Fruit fly (Drosophila melanogaster) whole organism, embryonic: ENCODE measurements around the gene IRSp53.

Experiments used
- Atf6 ChIP-seq: fragments of 200-800 bp; sonication (Bioruptor generic); IDR thresholded peaks from 2 replicates; pipeline ENCODE4 v1.3.6; 2022; ENCODE audit warnings: missing biosample characterization, missing genetic modification characterization
- Awh ChIP-seq: fragments of 200-800 bp; sonication (Bioruptor generic); IDR thresholded peaks from 2 replicates; pipeline ENCODE4, ENCODE4 v1.3.6; 2022; ENCODE audit warnings: missing biosample characterization, missing genetic modification characterization
- BEAF-32 ChIP-seq: fragments of 200-800 bp; sonication (Bioruptor generic); optimal IDR thresholded peaks from 3 replicates; lab custom pipeline; 2017; ENCODE audit warnings: missing biosample characterization, missing genetic modification characterization, mild to moderate bottlenecking, moderate library complexity, missing genetic modification reagents
- Blimp-1 ChIP-seq: fragments of 200-800 bp; sonication (Bioruptor generic); optimal IDR thresholded peaks from 3 replicates; lab custom pipeline; 2018; ENCODE audit warnings: missing biosample characterization, missing genetic modification characterization, mild to moderate bottlenecking, moderate library complexity, missing genetic modification reagents
- C15 ChIP-seq: fragments of 200-800 bp; sonication (Bioruptor generic); IDR thresholded peaks from 3 replicates; pipeline ENCODE4 v1.3.6; 2022; ENCODE audit warnings: missing biosample characterization, missing genetic modification characterization
- CG10147 ChIP-seq: fragments of 200-800 bp; sonication (Bioruptor generic); optimal IDR thresholded peaks from 2 replicates; lab custom pipeline; 2019; ENCODE audit warnings: missing biosample characterization, mild to moderate bottlenecking, missing genetic modification characterization, moderate library complexity
- CG11247 ChIP-seq: fragments of 200-800 bp; sonication (Bioruptor generic); IDR thresholded peaks from 2 replicates; pipeline ENCODE4 v1.3.6; 2022; ENCODE audit warnings: missing biosample characterization, missing genetic modification characterization
- CG15011 ChIP-seq: fragments of 200-800 bp; sonication (Bioruptor generic); optimal IDR thresholded peaks from 3 replicates; lab custom pipeline; 2018; ENCODE audit warnings: missing biosample characterization, mild to moderate bottlenecking, missing genetic modification characterization
- CG15479 ChIP-seq: fragments of 200-800 bp; sonication (Bioruptor generic); optimal IDR thresholded peaks from 3 replicates; lab custom pipeline; 2019; ENCODE audit warnings: missing biosample characterization, mild to moderate bottlenecking, missing genetic modification characterization, moderate library complexity
- CG1602 ChIP-seq: fragments of 200-800 bp; sonication (Bioruptor generic); optimal IDR thresholded peaks from 3 replicates; lab custom pipeline; 2016; ENCODE audit warnings: missing biosample characterization, missing genetic modification characterization
- CG16813 ChIP-seq: fragments of 200-800 bp; sonication (Bioruptor generic); IDR thresholded peaks from 3 replicates; pipeline ENCODE4 v1.3.6; 2022; ENCODE audit warnings: missing biosample characterization, missing genetic modification characterization; ENCODE audit not compliant: partially characterized antibody
- CG17361 ChIP-seq: fragments of 200-800 bp; sonication (Bioruptor generic); IDR thresholded peaks from 3 replicates; pipeline ENCODE4 v1.3.6; 2022; ENCODE audit warnings: missing biosample characterization, missing genetic modification characterization
- CG1792 ChIP-seq: fragments of 200-800 bp; sonication (Bioruptor generic); optimal IDR thresholded peaks from 2 replicates; lab custom pipeline; 2016; ENCODE audit warnings: missing biosample characterization, missing genetic modification characterization
- CG18619 ChIP-seq: fragments of 200-800 bp; sonication (Bioruptor generic); optimal IDR thresholded peaks from 3 replicates; lab custom pipeline; 2017; ENCODE audit warnings: missing biosample characterization, mild to moderate bottlenecking, missing genetic modification characterization
- CG2712 ChIP-seq: fragments of 200-800 bp; optimal IDR thresholded peaks from 3 replicates; lab custom pipeline; 2019; ENCODE audit warnings: missing biosample characterization, mild to moderate bottlenecking, missing genetic modification characterization, moderate library complexity
- CG31224 ChIP-seq: fragments of 200-800 bp; sonication (Bioruptor generic); IDR thresholded peaks from 2 replicates; pipeline ENCODE4 v1.3.6; 2022; ENCODE audit warnings: missing biosample characterization, missing genetic modification characterization
- CG32767 ChIP-seq: fragments of 200-800 bp; sonication (Bioruptor generic); IDR thresholded peaks from 2 replicates; pipeline ENCODE4 v1.3.6; 2022; ENCODE audit warnings: missing biosample characterization, missing genetic modification characterization
- CG4328 ChIP-seq: fragments of 200-800 bp; sonication (Bioruptor generic); optimal IDR thresholded peaks from 3 replicates; lab custom pipeline; 2017; ENCODE audit warnings: missing biosample characterization, missing genetic modification reagents, missing genetic modification characterization
- CG7357 ChIP-seq: fragments of 200-800 bp; sonication (Bioruptor generic); IDR thresholded peaks from 3 replicates; pipeline ENCODE4 v1.3.6; 2022; ENCODE audit warnings: missing biosample characterization, missing genetic modification characterization
- CG7745 ChIP-seq: fragments of 200-800 bp; sonication (Bioruptor generic); optimal IDR thresholded peaks from 2 replicates; lab custom pipeline; 2018; ENCODE audit warnings: missing biosample characterization, mild to moderate bottlenecking, missing genetic modification characterization, moderate library complexity
- CrebB ChIP-seq: fragments of 200-800 bp; sonication (Bioruptor generic); optimal IDR thresholded peaks from 3 replicates; lab custom pipeline; 2018; ENCODE audit warnings: missing biosample characterization, mild to moderate bottlenecking, missing genetic modification characterization
- D19B ChIP-seq: fragments of 200-800 bp; sonication (Bioruptor generic); optimal IDR thresholded peaks from 2 replicates; lab custom pipeline; 2017; ENCODE audit warnings: missing biosample characterization, mild to moderate bottlenecking, missing genetic modification characterization
- Dek ChIP-seq: fragments of 200-800 bp; sonication (Bioruptor generic); optimal IDR thresholded peaks from 3 replicates; lab custom pipeline; 2019; ENCODE audit warnings: missing biosample characterization, mild to moderate bottlenecking, missing genetic modification characterization, moderate library complexity
- E2f1 ChIP-seq: fragments of 200-800 bp; sonication (Bioruptor generic); IDR thresholded peaks from 2 replicates; pipeline ENCODE4 v1.3.6; 2022; ENCODE audit warnings: missing biosample characterization, missing genetic modification characterization
- Fer3 ChIP-seq: fragments of 200-800 bp; sonication (Bioruptor generic); optimal IDR thresholded peaks from 2 replicates; lab custom pipeline; 2018; ENCODE audit warnings: missing biosample characterization, mild to moderate bottlenecking, missing genetic modification characterization, moderate library complexity
- HLH3B ChIP-seq: fragments of 200-800 bp; sonication (Bioruptor generic); IDR thresholded peaks from 2 replicates; pipeline ENCODE4 v1.3.6; 2022; ENCODE audit warnings: missing biosample characterization, missing genetic modification characterization
- MBD-R2 ChIP-seq: fragments of 200-800 bp; sonication (Bioruptor generic); IDR thresholded peaks from 2 replicates; pipeline ENCODE4 v1.3.6; 2022; ENCODE audit warnings: missing biosample characterization, missing genetic modification characterization
- MTF-1 ChIP-seq: fragments of 200-800 bp; sonication (Bioruptor generic); optimal IDR thresholded peaks from 2 replicates; lab custom pipeline; 2018; ENCODE audit warnings: missing biosample characterization, mild to moderate bottlenecking, missing genetic modification characterization, borderline replicate concordance
- NK7.1 ChIP-seq: fragments of 200-800 bp; sonication (Bioruptor generic); optimal IDR thresholded peaks from 3 replicates; lab custom pipeline; 2016; ENCODE audit warnings: missing biosample characterization, missing genetic modification characterization
- Ravus ChIP-seq: fragments of 200-800 bp; sonication (Bioruptor generic); IDR thresholded peaks from 2 replicates; pipeline ENCODE4 v1.3.6; 2022; ENCODE audit warnings: missing biosample characterization, missing genetic modification characterization
- Sry-β ChIP-seq: fragments of 200-800 bp; sonication (Bioruptor generic); optimal IDR thresholded peaks from 2 replicates; lab custom pipeline; 2018; ENCODE audit warnings: missing biosample characterization, mild to moderate bottlenecking, missing genetic modification characterization, moderate library complexity
- Sry-δ ChIP-seq: fragments of 200-800 bp; sonication (Bioruptor generic); optimal IDR thresholded peaks from 2 replicates; lab custom pipeline; 2016; ENCODE audit warnings: missing biosample characterization, missing genetic modification characterization
- Vsx1 ChIP-seq: fragments of 200-800 bp; sonication (Bioruptor generic); optimal IDR thresholded peaks from 2 replicates; lab custom pipeline; 2017; ENCODE audit warnings: missing biosample characterization, mild to moderate bottlenecking, missing genetic modification characterization, missing genetic modification reagents
- abd-A ChIP-seq: fragments of 200-800 bp; sonication (Bioruptor generic); optimal IDR thresholded peaks from 3 replicates; lab custom pipeline; 2019; ENCODE audit warnings: missing biosample characterization, mild to moderate bottlenecking, missing genetic modification characterization, moderate library complexity
- ac ChIP-seq: fragments of 200-800 bp; sonication (Bioruptor generic); optimal IDR thresholded peaks from 3 replicates; lab custom pipeline; 2017; ENCODE audit warnings: missing biosample characterization, mild to moderate bottlenecking, missing genetic modification characterization
- ara ChIP-seq: fragments of 200-800 bp; sonication (Bioruptor generic); IDR thresholded peaks from 2 replicates; pipeline ENCODE4 v1.3.6; 2022; ENCODE audit warnings: missing biosample characterization, missing genetic modification characterization
- az2 ChIP-seq: fragments of 200-800 bp; sonication (Bioruptor generic); optimal IDR thresholded peaks from 3 replicates; lab custom pipeline; 2016; ENCODE audit warnings: missing biosample characterization, missing genetic modification characterization
- cas ChIP-seq: fragments of 200-800 bp; sonication (Bioruptor generic); IDR thresholded peaks from 2 replicates; pipeline ENCODE4 v1.3.6; 2022; ENCODE audit warnings: missing biosample characterization, missing genetic modification characterization
- chn ChIP-seq: fragments of 200-800 bp; sonication (Bioruptor generic); optimal IDR thresholded peaks from 2 replicates; lab custom pipeline; 2016; ENCODE audit warnings: missing biosample characterization, missing genetic modification characterization
- ci ChIP-seq: fragments of 200-800 bp; sonication (Bioruptor generic); IDR thresholded peaks from 3 replicates; pipeline ENCODE4 v1.3.6; 2022; ENCODE audit warnings: missing biosample characterization, missing genetic modification characterization
- gce ChIP-seq: fragments of 200-800 bp; sonication (Bioruptor generic); IDR thresholded peaks from 3 replicates; pipeline ENCODE4 v1.3.6; 2022; ENCODE audit warnings: missing biosample characterization, missing genetic modification characterization
- grau ChIP-seq: fragments of 200-800 bp; optimal IDR thresholded peaks from 3 replicates; lab custom pipeline; 2019; ENCODE audit warnings: missing biosample characterization, mild to moderate bottlenecking, missing genetic modification characterization, moderate library complexity
- grn ChIP-seq: fragments of 200-800 bp; sonication (Bioruptor generic); optimal IDR thresholded peaks from 3 replicates; lab custom pipeline; 2017; ENCODE audit warnings: missing biosample characterization, missing genetic modification characterization
- insv ChIP-seq, 2 experiments: fragments of 200-800 bp; sonication (Bioruptor generic); optimal IDR thresholded peaks; 3 replicates each; lab custom pipeline; 2016 to 2018; ENCODE audit warnings: missing biosample characterization in 2 of 2, missing genetic modification characterization in 2 of 2
- lilli ChIP-seq: fragments of 200-800 bp; sonication (Bioruptor generic); optimal IDR thresholded peaks from 3 replicates; lab custom pipeline; 2016; ENCODE audit warnings: missing biosample characterization, missing genetic modification characterization
- pita ChIP-seq: fragments of 200-800 bp; sonication (Bioruptor generic); optimal IDR thresholded peaks from 2 replicates; lab custom pipeline; 2017; ENCODE audit warnings: missing biosample characterization, mild to moderate bottlenecking, missing genetic modification characterization
- pum ChIP-seq: fragments of 200-800 bp; sonication (Bioruptor generic); optimal IDR thresholded peaks from 2 replicates; lab custom pipeline; 2016; ENCODE audit warnings: missing biosample characterization, missing genetic modification characterization
- sisA ChIP-seq: fragments of 200-800 bp; sonication (Bioruptor generic); IDR thresholded peaks from 2 replicates; pipeline ENCODE4 v1.3.6; 2022; ENCODE audit warnings: missing biosample characterization, missing genetic modification characterization
- tup ChIP-seq: fragments of 200-800 bp; sonication (Bioruptor generic); optimal IDR thresholded peaks from 2 replicates; lab custom pipeline; 2016; ENCODE audit warnings: missing biosample characterization, mild to moderate bottlenecking, missing genetic modification characterization, moderate library complexity
- vvl ChIP-seq: fragments of 200-800 bp; sonication (Bioruptor generic); IDR thresholded peaks from 2 replicates; pipeline ENCODE4 v1.3.6; 2022; ENCODE audit warnings: missing biosample characterization, missing genetic modification characterization
- wdn ChIP-seq: fragments of 200-800 bp; sonication (Bioruptor generic); IDR thresholded peaks from 2 replicates; pipeline ENCODE4 v1.3.6; 2022; ENCODE audit warnings: missing biosample characterization, missing genetic modification characterization
- wek ChIP-seq: fragments of 200-800 bp; sonication (Bioruptor generic); optimal IDR thresholded peaks from 3 replicates; lab custom pipeline; 2018; ENCODE audit warnings: missing biosample characterization, mild to moderate bottlenecking, missing genetic modification characterization, moderate library complexity

Gene IRSp53

dm6 chr3L:11107432-11107831 is 28.4 kb upstream of the IRSp53 start, which contains the start of gene CG32073 (continued):
- TF ChIP-seq Sry-δ (GFP tag; lab: Kevin White, UChicago) (peak; percentile 29), Fer3 (tag; lab: Kevin White, UChicago) (no peak), ci (GFP tag; lab: Robert Waterston, UW) (no peak), az2 (no peak), MBD-R2 (GFP tag; lab: Robert Waterston, UW) (no peak), CG1602 (GFP tag; lab: Kevin White, UChicago) (no peak), CG32767 (GFP tag; lab: Robert Waterston, UW) (no peak), chn (GFP tag; lab: Kevin White, UChicago) (no peak), CG10147 (GFP tag; lab: Kevin White, UChicago) (no peak), CG2712 (tag; lab: Kevin White, UChicago) (peak; percentile 44), Vsx1 (GFP tag; lab: Kevin White, UChicago) (peak; percentile 67), CG15479 (GFP tag; lab: Kevin White, UChicago) (no peak), gce (no peak), BEAF-32 (GFP tag; lab: Kevin White, UChicago) (no peak), NK7.1 (no peak), lilli (GFP tag; lab: Kevin White, UChicago) (no peak), sisA (GFP tag; lab: Robert Waterston, UW) (no peak), abd-A (tag; lab: Kevin White, UChicago) (no peak), CG7745 (tag; lab: Kevin White, UChicago) (no peak), ara (GFP tag; lab: Robert Waterston, UW) (no peak), pita (GFP tag; lab: Kevin White, UChicago) (no peak), pum (no peak), CG7357 (no peak), CG1792 (GFP tag; lab: Kevin White, UChicago) (peak; percentile 52), CrebB (tag; lab: Kevin White, UChicago) (no peak), CG18619 (GFP tag; lab: Kevin White, UChicago) (no peak), CG15011 (GFP tag; lab: Kevin White, UChicago) (no peak), Sry-β (GFP tag; lab: Kevin White, UChicago) (peak; percentile 16), CG17361 (GFP tag; lab: Robert Waterston, UW) (peak; percentile 53; the same call in 2 of the 3 replicates), MTF-1 (GFP tag; lab: Kevin White, UChicago) (no peak), D19B (GFP tag; lab: Kevin White, UChicago) (no peak), Ravus (GFP tag; lab: Robert Waterston, UW) (no peak), grau (tag; lab: Kevin White, UChicago) (no peak), Awh (GFP tag; lab: Robert Waterston, UW) (0 out of 2 replicates have a peak, but pooled peaks have one; percentile 16), CG31224 (no peak), insv (GFP tag; optimal IDR thresholded peaks at IDR 0.05; lab: Kevin White, UChicago) (no peak), HLH3B (GFP tag; lab: Robert Waterston, UW) (no peak), grn (GFP tag; lab: Kevin White, UChicago) (no peak), E2f1 (GFP tag; lab: Robert Waterston, UW) (no peak), tup (no peak), ac (GFP tag; lab: Kevin White, UChicago) (no peak), CG4328 (GFP tag; lab: Kevin White, UChicago) (no peak), wdn (GFP tag; lab: Robert Waterston, UW) (no peak), Atf6 (GFP tag; lab: Robert Waterston, UW) (no peak), vvl (GFP tag; lab: Robert Waterston, UW) (peak; percentile 36; the same call in 1 of the 2 replicates), C15 (GFP tag; lab: Robert Waterston, UW) (peak; percentile 22; the same call in 1 of the 3 replicates), Dek (tag; lab: Kevin White, UChicago) (peak; percentile 17), cas (GFP tag; lab: Robert Waterston, UW) (no peak), CG11247 (no peak), CG16813 (GFP tag; lab: Robert Waterston, UW) (no peak), Blimp-1 (GFP tag; lab: Kevin White, UChicago) (no peak), wek (peak; percentile 40)
